Fruit fly (Drosophila melanogaster) whole organism, embryonic: ENCODE results near the gene CG8372.

ENCODE experiments used
- Awh ChIP-seq: fragments of 200-800 bp; sonication (Bioruptor generic); IDR thresholded peaks from 2 replicates; pipeline ENCODE4, ENCODE4 v1.3.6; 2022; ENCODE audit warnings: missing biosample characterization, missing genetic modification characterization
- BEAF-32 ChIP-seq: fragments of 200-800 bp; sonication (Bioruptor generic); optimal IDR thresholded peaks from 3 replicates; lab custom pipeline; 2017; ENCODE audit warnings: missing biosample characterization, missing genetic modification characterization, mild to moderate bottlenecking, moderate library complexity, missing genetic modification reagents
- CG10147 ChIP-seq: fragments of 200-800 bp; sonication (Bioruptor generic); optimal IDR thresholded peaks from 2 replicates; lab custom pipeline; 2019; ENCODE audit warnings: missing biosample characterization, mild to moderate bottlenecking, missing genetic modification characterization, moderate library complexity
- CG10267 ChIP-seq: fragments of 200-800 bp; sonication (Bioruptor generic); optimal IDR thresholded peaks from 2 replicates; lab custom pipeline; 2018; ENCODE audit warnings: missing biosample characterization, mild to moderate bottlenecking, missing genetic modification characterization, moderate library complexity
- CG10321 ChIP-seq: fragments of 200-800 bp; sonication (Bioruptor generic); IDR thresholded peaks from 2 replicates; pipeline ENCODE4 v1.3.6; 2022; ENCODE audit warnings: missing biosample characterization, missing genetic modification characterization
- CG11696 ChIP-seq: fragments of 200-800 bp; sonication (Bioruptor generic); IDR thresholded peaks from 2 replicates; pipeline ENCODE4 v1.3.6; 2022; ENCODE audit warnings: missing biosample characterization, missing genetic modification characterization
- CG13123 ChIP-seq: fragments of 200-800 bp; sonication (Bioruptor generic); optimal IDR thresholded peaks from 2 replicates; lab custom pipeline; 2016; ENCODE audit warnings: missing biosample characterization, missing genetic modification characterization
- CG13624 ChIP-seq: fragments of 200-800 bp; sonication (Bioruptor generic); optimal IDR thresholded peaks from 2 replicates; lab custom pipeline; 2016; ENCODE audit warnings: missing biosample characterization, missing genetic modification characterization
- CG14050 ChIP-seq: fragments of 200-800 bp; sonication (Bioruptor generic); IDR thresholded peaks from 3 replicates; pipeline ENCODE4 v1.3.6; 2022; ENCODE audit warnings: missing biosample characterization, missing genetic modification characterization
- CG14441 ChIP-seq: fragments of 200-800 bp; sonication (Bioruptor generic); IDR thresholded peaks from 2 replicates; pipeline ENCODE4 v1.3.6; 2022; ENCODE audit warnings: missing biosample characterization, missing genetic modification characterization
- CG17385 ChIP-seq: fragments of 200-800 bp; sonication (Bioruptor generic); optimal IDR thresholded peaks from 3 replicates; lab custom pipeline; 2018; ENCODE audit warnings: missing biosample characterization, mild to moderate bottlenecking, missing genetic modification characterization
- CG18619 ChIP-seq: fragments of 200-800 bp; sonication (Bioruptor generic); optimal IDR thresholded peaks from 3 replicates; lab custom pipeline; 2017; ENCODE audit warnings: missing biosample characterization, mild to moderate bottlenecking, missing genetic modification characterization
- CG2712 ChIP-seq: fragments of 200-800 bp; optimal IDR thresholded peaks from 3 replicates; lab custom pipeline; 2019; ENCODE audit warnings: missing biosample characterization, mild to moderate bottlenecking, missing genetic modification characterization, moderate library complexity
- CG30431 ChIP-seq: fragments of 200-800 bp; sonication (Bioruptor generic); optimal IDR thresholded peaks from 2 replicates; lab custom pipeline; 2017; ENCODE audit warnings: missing biosample characterization, missing genetic modification characterization
- CG34376 ChIP-seq: fragments of 200-800 bp; sonication (Bioruptor generic); optimal IDR thresholded peaks from 2 replicates; lab custom pipeline; 2018; ENCODE audit warnings: missing biosample characterization, mild to moderate bottlenecking, missing genetic modification characterization
- CG4282 ChIP-seq: fragments of 200-800 bp; sonication (Bioruptor generic); optimal IDR thresholded peaks from 2 replicates; lab custom pipeline; 2016; ENCODE audit warnings: missing biosample characterization, missing genetic modification characterization
- CG4854 ChIP-seq: fragments of 200-800 bp; sonication (Bioruptor generic); optimal IDR thresholded peaks from 2 replicates; lab custom pipeline; 2016; ENCODE audit warnings: missing biosample characterization, missing genetic modification characterization, inconsistent platforms
- CG5953 ChIP-seq: fragments of 200-800 bp; sonication (Bioruptor generic); IDR thresholded peaks from 2 replicates; pipeline ENCODE4 v1.3.6; 2022; ENCODE audit warnings: missing biosample characterization, missing genetic modification characterization
- CG6654 ChIP-seq: fragments of 200-800 bp; sonication (Bioruptor generic); optimal IDR thresholded peaks from 2 replicates; lab custom pipeline; 2017; ENCODE audit warnings: missing biosample characterization, mild to moderate bottlenecking, missing genetic modification characterization
- CG8281 ChIP-seq: fragments of 200-800 bp; sonication (Bioruptor generic); optimal IDR thresholded peaks from 2 replicates; lab custom pipeline; 2018; ENCODE audit warnings: missing biosample characterization, mild to moderate bottlenecking, missing genetic modification characterization, moderate library complexity
- CTCF ChIP-seq: fragments of 200-800 bp; sonication (Bioruptor generic); optimal IDR thresholded peaks from 2 replicates; lab custom pipeline; 2017; ENCODE audit warnings: missing biosample characterization, mild to moderate bottlenecking, missing genetic modification characterization, moderate library complexity
- D19A ChIP-seq: fragments of 200-800 bp; optimal IDR thresholded peaks from 3 replicates; lab custom pipeline; 2019; ENCODE audit warnings: missing biosample characterization, mild to moderate bottlenecking, missing genetic modification characterization, moderate library complexity
- Deaf1 ChIP-seq: fragments of 200-800 bp; optimal IDR thresholded peaks from 3 replicates; lab custom pipeline; 2019; ENCODE audit warnings: missing biosample characterization, mild to moderate bottlenecking, missing genetic modification characterization, moderate library complexity
- Dll ChIP-seq: fragments of 200-800 bp; sonication (Bioruptor generic); IDR thresholded peaks from 4 replicates; pipeline ENCODE4 v1.3.6; 2022; ENCODE audit warnings: missing biosample characterization, missing genetic modification characterization; ENCODE audit not compliant: partially characterized antibody
- Eip74EF ChIP-seq, 2 experiments: fragments of 200-800 bp in 1 of 2; fragments of >200 bp in 1 of 2; sonication (Bioruptor generic) in 1 of 2; optimal IDR thresholded peaks; 2 replicates each; lab custom pipeline; 2017 to 2019; ENCODE audit warnings: missing biosample characterization in 2 of 2, missing genetic modification characterization in 2 of 2, mild to moderate bottlenecking in 1 of 2, moderate library complexity in 1 of 2
- Fer3 ChIP-seq: fragments of 200-800 bp; sonication (Bioruptor generic); optimal IDR thresholded peaks from 2 replicates; lab custom pipeline; 2018; ENCODE audit warnings: missing biosample characterization, mild to moderate bottlenecking, missing genetic modification characterization, moderate library complexity
- Lhr ChIP-seq: fragments of 200-800 bp; sonication (Bioruptor generic); optimal IDR thresholded peaks from 3 replicates; lab custom pipeline; 2017; ENCODE audit warnings: mild to moderate bottlenecking, missing biosample characterization, missing genetic modification reagents, missing genetic modification characterization
- Meics ChIP-seq: fragments of 200-800 bp; sonication (Bioruptor generic); optimal IDR thresholded peaks from 2 replicates; lab custom pipeline; 2017; ENCODE audit warnings: missing biosample characterization, mild to moderate bottlenecking, missing genetic modification characterization
- Mes4 ChIP-seq: fragments of 200-800 bp; sonication (Bioruptor generic); optimal IDR thresholded peaks from 2 replicates; lab custom pipeline; 2016; ENCODE audit warnings: missing biosample characterization, missing genetic modification characterization
- Ravus ChIP-seq: fragments of 200-800 bp; sonication (Bioruptor generic); IDR thresholded peaks from 2 replicates; pipeline ENCODE4 v1.3.6; 2022; ENCODE audit warnings: missing biosample characterization, missing genetic modification characterization
- Trl ChIP-seq, 3 experiments: fragments of >200 bp in 2 of 3; fragments of 200-800 bp in 1 of 3; sonication (Bioruptor generic) in 1 of 3; optimal IDR thresholded peaks; 2 replicates in 1 of 3; 3 replicates in 2 of 3; lab custom pipeline; 2016 to 2017; ENCODE audit warnings: missing biosample characterization in 1 of 3, missing genetic modification characterization in 1 of 3
- Xbp1 ChIP-seq: fragments of 200-800 bp; sonication (Bioruptor generic); optimal IDR thresholded peaks from 3 replicates; lab custom pipeline; 2016; ENCODE audit warnings: missing biosample characterization, mild to moderate bottlenecking, missing genetic modification characterization
- YL-1 ChIP-seq: fragments of 200-800 bp; sonication (Bioruptor generic); optimal IDR thresholded peaks from 3 replicates; lab custom pipeline; 2017; ENCODE audit warnings: missing biosample characterization, mild to moderate bottlenecking, missing genetic modification characterization
- aop ChIP-seq: fragments of 200-800 bp; sonication (Bioruptor generic); IDR thresholded peaks from 2 replicates; pipeline ENCODE4 v1.3.6; 2022; ENCODE audit warnings: missing biosample characterization, missing genetic modification characterization
- ase ChIP-seq: fragments of 200-800 bp; sonication (Bioruptor generic); IDR thresholded peaks from 3 replicates; pipeline ENCODE4 v1.3.6; 2022; ENCODE audit warnings: missing biosample characterization, missing genetic modification characterization
- btn ChIP-seq: fragments of 200-800 bp; sonication (Bioruptor generic); optimal IDR thresholded peaks from 2 replicates; lab custom pipeline; 2016; ENCODE audit warnings: missing biosample characterization, missing genetic modification characterization
- dysf ChIP-seq: fragments of 200-800 bp; sonication (Bioruptor generic); IDR thresholded peaks from 3 replicates; pipeline ENCODE4 v1.3.6; 2022; ENCODE audit warnings: missing biosample characterization, missing genetic modification characterization
- fd3F ChIP-seq: fragments of 200-800 bp; sonication (Bioruptor generic); optimal IDR thresholded peaks from 2 replicates; lab custom pipeline; 2018; ENCODE audit warnings: missing biosample characterization, mild to moderate bottlenecking, missing genetic modification characterization, moderate library complexity
- lov ChIP-seq, 2 experiments: fragments of 200-800 bp in 1 of 2; fragments of >200 bp in 1 of 2; sonication (Bioruptor generic) in 1 of 2; IDR thresholded peaks in 1 of 2; optimal IDR thresholded peaks in 1 of 2; 2 replicates in 1 of 2; 3 replicates in 1 of 2; pipeline versions ENCODE4 v1.3.6 to Lab custom; 2017 to 2022; ENCODE audit warnings: missing biosample characterization in 1 of 2, missing genetic modification characterization in 1 of 2
- nau ChIP-seq: fragments of 200-800 bp; sonication (Bioruptor generic); optimal IDR thresholded peaks from 3 replicates; lab custom pipeline; 2017; ENCODE audit warnings: missing biosample characterization, mild to moderate bottlenecking, missing genetic modification characterization, missing genetic modification reagents
- peb ChIP-seq: fragments of 200-800 bp; sonication (Bioruptor generic); IDR thresholded peaks from 2 replicates; pipeline ENCODE4 v1.3.6; 2022; ENCODE audit warnings: missing biosample characterization, missing genetic modification characterization
- pho ChIP-seq: fragments of 200-800 bp; sonication (Bioruptor generic); optimal IDR thresholded peaks from 2 replicates; lab custom pipeline; 2016; ENCODE audit warnings: missing biosample characterization, missing genetic modification characterization
- pzg ChIP-seq: fragments of 200-800 bp; sonication (Bioruptor generic); optimal IDR thresholded peaks from 3 replicates; lab custom pipeline; 2018; ENCODE audit warnings: missing biosample characterization, mild to moderate bottlenecking, missing genetic modification characterization, moderate library complexity
- seq ChIP-seq: fragments of 200-800 bp; sonication (Bioruptor generic); IDR thresholded peaks from 2 replicates; pipeline ENCODE4 v1.3.6; 2022; ENCODE audit warnings: missing biosample characterization, missing genetic modification characterization
- slp2 ChIP-seq: fragments of 200-800 bp; sonication (Bioruptor generic); optimal IDR thresholded peaks from 2 replicates; lab custom pipeline; 2016; ENCODE audit warnings: missing biosample characterization, missing genetic modification characterization
- sr ChIP-seq: fragments of 200-800 bp; sonication (Bioruptor generic); IDR thresholded peaks from 3 replicates; pipeline ENCODE4 v1.3.6; 2022; ENCODE audit warnings: missing biosample characterization, missing genetic modification characterization
- sug ChIP-seq: fragments of 200-800 bp; optimal IDR thresholded peaks from 2 replicates; lab custom pipeline; 2019; ENCODE audit warnings: missing biosample characterization, mild to moderate bottlenecking, missing genetic modification characterization, moderate library complexity
- tx ChIP-seq: fragments of 200-800 bp; sonication (Bioruptor generic); optimal IDR thresholded peaks from 2 replicates; lab custom pipeline; 2016; ENCODE audit warnings: missing biosample characterization, missing genetic modification characterization
- vnd ChIP-seq: fragments of 200-800 bp; sonication (Bioruptor generic); IDR thresholded peaks from 3 replicates; pipeline ENCODE4 v1.3.6; 2022; ENCODE audit warnings: missing biosample characterization, missing genetic modification characterization; ENCODE audit not compliant: partially characterized antibody
- yki ChIP-seq: fragments of >200 bp; optimal IDR thresholded peaks from 3 replicates; lab custom pipeline; 2018
- zen2 ChIP-seq: fragments of 200-800 bp; sonication (Bioruptor generic); IDR thresholded peaks from 3 replicates; pipeline ENCODE4 v1.3.6; 2022; ENCODE audit warnings: missing biosample characterization, missing genetic modification characterization; ENCODE audit not compliant: partially characterized antibody

Gene CG8372

dm6 chr2L:8229628-8230027 is 16.9 kb upstream of the CG8372 start (continued):
- TF ChIP-seq CG30431 (GFP tag; lab: Kevin White, UChicago) (no peak), lov (optimal IDR thresholded peaks at IDR 0.05; lab: Kevin White, UChicago) (no peak), lov (GFP tag; IDR thresholded peaks at IDR 0.05; lab: Robert Waterston, UW) (no peak), D19A (tag; lab: Kevin White, UChicago) (no peak), zen2 (GFP tag; lab: Robert Waterston, UW) (no peak), CG10321 (GFP tag; lab: Robert Waterston, UW) (no peak), CG34376 (GFP tag; lab: Kevin White, UChicago) (no peak), ase (GFP tag; lab: Robert Waterston, UW) (no peak), CG13123 (GFP tag; lab: Kevin White, UChicago) (no peak), CG10147 (GFP tag; lab: Kevin White, UChicago) (no peak), CG14050 (GFP tag; lab: Robert Waterston, UW) (no peak; the same call in 2 of the 3 replicates), sr (GFP tag; lab: Robert Waterston, UW) (no peak), seq (GFP tag; lab: Robert Waterston, UW) (no peak), btn (GFP tag; lab: Kevin White, UChicago) (no peak), fd3F (no peak), CG11696 (GFP tag; lab: Robert Waterston, UW) (no peak), CG2712 (tag; lab: Kevin White, UChicago) (peak; percentile 40), vnd (no peak), Fer3 (tag; lab: Kevin White, UChicago) (no peak), CG5953 (GFP tag; lab: Robert Waterston, UW) (no peak), tx (GFP tag; lab: Kevin White, UChicago) (no peak), dysf (GFP tag; lab: Robert Waterston, UW) (peak; percentile 46; the same call in 1 of the 3 replicates), CG8281 (tag; lab: Kevin White, UChicago) (no peak), CG13624 (no peak), aop (no peak), CG10267 (tag; lab: Kevin White, UChicago) (no peak), CG6654 (GFP tag; lab: Kevin White, UChicago) (no peak), Ravus (GFP tag; lab: Robert Waterston, UW) (no peak), CTCF (GFP tag; lab: Kevin White, UChicago) (no peak), Meics (GFP tag; lab: Kevin White, UChicago) (peak; percentile 6), Awh (no peak), Mes4 (no peak), Xbp1 (GFP tag; lab: Kevin White, UChicago) (peak; percentile 20), Lhr (GFP tag; lab: Kevin White, UChicago) (no peak), yki (lab: Kevin White, UChicago) (no peak), CG18619 (GFP tag; lab: Kevin White, UChicago) (no peak), YL-1 (GFP tag; lab: Kevin White, UChicago) (no peak), slp2 (no peak), Deaf1 (tag; lab: Kevin White, UChicago) (no peak), peb (GFP tag; lab: Robert Waterston, UW) (peak; percentile 23; the same call in 1 of the 2 replicates), CG14441 (GFP tag; lab: Robert Waterston, UW) (0 out of 2 replicates have a peak, but pooled peaks have one; percentile 10), pzg (GFP tag; lab: Kevin White, UChicago) (no peak), nau (GFP tag; lab: Kevin White, UChicago) (no peak), CG4854 (GFP tag; lab: Kevin White, UChicago) (no peak), sug (tag; lab: Kevin White, UChicago) (no peak), BEAF-32 (GFP tag; lab: Kevin White, UChicago) (no peak), pho (GFP tag; lab: Kevin White, UChicago) (no peak), CG17385 (GFP tag; lab: Kevin White, UChicago) (no peak), Dll (GFP tag; lab: Robert Waterston, UW) (no peak), CG4282 (no peak), Trl (optimal IDR thresholded peaks at IDR 0.05; lab: Kevin White, UChicago) (no peak), Trl (GFP tag; optimal IDR thresholded peaks at IDR 0.05; lab: Kevin White, UChicago) (no peak), Eip74EF (GFP tag; optimal IDR thresholded peaks at IDR 0.05; lab: Kevin White, UChicago) (peak in 1 of 2 experiments; percentile 11)
